Worm (Caenorhabditis elegans): Measurements from ENCODE around the gene Y113G7B.28.

Gene Y113G7B.28

ce11 chrV:20164059-20164892, 31.5 kb upstream of the Y113G7B.28 start, which contains the start of gene F19B2.5 (continued):
- no peak for TF ChIP-seq attf-5 (GFP tag; optimal IDR thresholded peaks at IDR 0.05)
- TF ChIP-seq mes-4 (tag; optimal IDR thresholded peaks at IDR 0.05): no peak
- peak; percentile 90 for TF ChIP-seq ets-4 (GFP tag; optimal IDR thresholded peaks at IDR 0.05)
- TF ChIP-seq hmg-1.2 (GFP tag; IDR thresholded peaks at IDR 0.05): no peak
- no peak for TF ChIP-seq ztf-25 (GFP tag; IDR thresholded peaks at IDR 0.05)
- peak; percentile 95 for TF ChIP-seq atf-7 (tag; optimal IDR thresholded peaks at IDR 0.05)
- no peak for TF ChIP-seq lin-35 (GFP tag; optimal IDR thresholded peaks at IDR 0.05)
- TF ChIP-seq repo-1 (tag; optimal IDR thresholded peaks at IDR 0.05): peak; percentile 0
- no peak for TF ChIP-seq mel-28 (tag; optimal IDR thresholded peaks at IDR 0.05; ENCODE audit: borderline replicate concordance)
- TF ChIP-seq F23B12.7 (tag; optimal IDR thresholded peaks at IDR 0.05; ENCODE audit: insufficient read depth): no peak
- TF ChIP-seq let-607 (tag; optimal IDR thresholded peaks at IDR 0.05): peak; percentile 83 to 95
- TF ChIP-seq hlh-12 (tag; optimal IDR thresholded peaks at IDR 0.05): no peak
- TF ChIP-seq mxl-1 (tag; optimal IDR thresholded peaks at IDR 0.05): no peak
- TF ChIP-seq mcd-1 (GFP tag; IDR thresholded peaks at IDR 0.05): peak; percentile 41; the same call in 1 of the 2 replicates
- TF ChIP-seq nhr-27 (tag; optimal IDR thresholded peaks at IDR 0.05): no peak
- no peak for TF ChIP-seq attf-3 (GFP tag; conservative IDR thresholded peaks at IDR 0.05)
- TF ChIP-seq ztf-22 (GFP tag; optimal IDR thresholded peaks at IDR 0.05): no peak
- TF ChIP-seq sea-2 (GFP tag; IDR thresholded peaks at IDR 0.05): 0 out of 2 replicates have a peak, but pooled peaks have one; percentile 19
- peak; percentile 51 for TF ChIP-seq gei-17 (GFP tag; optimal IDR thresholded peaks at IDR 0.05)
- no peak for TF ChIP-seq cebp-2 (GFP tag; IDR thresholded peaks at IDR 0.05)
- TF ChIP-seq nhr-90 (tag; optimal IDR thresholded peaks at IDR 0.05): peak; percentile 11
- TF ChIP-seq lsl-1 (GFP tag; optimal IDR thresholded peaks at IDR 0.05): peak; percentile 16
- TF ChIP-seq snpc-1.3 (tag; optimal IDR thresholded peaks at IDR 0.05; ENCODE audit: insufficient read depth): no peak
- no peak for TF ChIP-seq B0019.2 (GFP tag; conservative IDR thresholded peaks at IDR 0.05)
- peak; percentile 51 for TF ChIP-seq akir-1 (GFP tag; optimal IDR thresholded peaks at IDR 0.05)
- no peak for TF ChIP-seq efl-1 (GFP tag; optimal IDR thresholded peaks at IDR 0.05)
- TF ChIP-seq egl-18 (GFP tag; IDR thresholded peaks at IDR 0.05): no peak
- TF ChIP-seq D2030.7 (GFP tag; IDR thresholded peaks at IDR 0.05): no peak
- TF ChIP-seq lsy-27 (tag; optimal IDR thresholded peaks at IDR 0.05; ENCODE audit: borderline replicate concordance, insufficient read depth): no peak
- TF ChIP-seq ceh-27 (GFP tag; optimal IDR thresholded peaks at IDR 0.05): no peak
- TF ChIP-seq dpff-1 (tag; optimal IDR thresholded peaks at IDR 0.05): peak; percentile 47
- TF ChIP-seq nfya-1 (tag; optimal IDR thresholded peaks at IDR 0.05; ENCODE audit: borderline replicate concordance, insufficient read depth): no peak
- no peak for TF ChIP-seq F49E8.2 (tag; optimal IDR thresholded peaks at IDR 0.05; ENCODE audit: insufficient read depth)
- TF ChIP-seq athp-1 (tag; optimal IDR thresholded peaks at IDR 0.05): no peak
- no peak for TF ChIP-seq aptf-2 (GFP tag; conservative IDR thresholded peaks at IDR 0.05)
- TF ChIP-seq unc-130 (GFP tag; optimal IDR thresholded peaks at IDR 0.05): no peak
- TF ChIP-seq cebp-1 (GFP tag; IDR thresholded peaks at IDR 0.05): no peak
- peak; percentile 50 for TF ChIP-seq cebp-1 (tag; optimal IDR thresholded peaks at IDR 0.05)
- TF ChIP-seq madf-8 (GFP tag; conservative IDR thresholded peaks at IDR 0.05): no peak
- no peak for TF ChIP-seq Y79H2A.3 (GFP tag; conservative IDR thresholded peaks at IDR 0.05)
- no peak for TF ChIP-seq lin-40 (tag; optimal IDR thresholded peaks at IDR 0.05)
- no peak for TF ChIP-seq nfya-2 (GFP tag; IDR thresholded peaks at IDR 0.05)
- no peak for TF ChIP-seq F39B2.1 (GFP tag; IDR thresholded peaks at IDR 0.05)
- peak; percentile 34 for TF ChIP-seq lin-54 (GFP tag; optimal IDR thresholded peaks at IDR 0.05)
- TF ChIP-seq him-1 (tag; optimal IDR thresholded peaks at IDR 0.05): no peak
- TF ChIP-seq tlf-1 (GFP tag; optimal IDR thresholded peaks at IDR 0.05): peak; percentile 66
